Fruit fly (Drosophila melanogaster): ENCODE data around the gene Fdx1.

DNA sequence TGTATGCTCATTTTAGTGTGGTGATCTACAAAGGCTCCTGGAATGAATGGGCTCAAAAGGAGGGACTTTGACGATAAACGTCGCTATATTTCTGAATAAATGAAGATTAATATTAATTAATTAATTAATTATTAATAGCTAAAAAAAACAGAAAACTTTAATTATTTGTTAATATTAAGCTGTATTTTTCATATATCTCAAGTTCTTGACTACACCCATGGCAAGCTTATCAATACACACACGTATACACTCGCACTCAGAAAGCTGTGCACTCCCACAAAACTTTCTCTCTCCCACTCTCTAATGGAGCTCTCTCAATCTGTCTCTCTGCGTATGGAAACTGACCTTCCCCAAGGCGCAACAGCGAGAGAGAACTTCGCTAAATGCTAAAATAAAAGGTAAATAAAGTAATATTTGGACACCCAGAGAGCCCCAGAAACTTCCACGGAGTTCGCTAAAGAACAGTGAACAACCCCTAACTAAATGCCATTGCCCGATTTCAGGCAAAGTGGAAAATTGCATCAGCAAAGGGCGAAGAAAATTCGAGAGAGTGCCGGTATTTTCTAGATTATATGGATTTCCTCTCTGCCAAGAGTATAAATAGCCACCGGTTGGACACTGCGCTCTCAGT lies 2.5 kb upstream of the Fdx1 start:
- TF ChIP-seq CG8478 (optimal IDR thresholded peaks at IDR 0.05) (no peak), pan (optimal IDR thresholded peaks at IDR 0.05) (no peak), EcR (GFP tag; optimal IDR thresholded peaks at IDR 0.05) (peak; percentile 26 to 68)

All from whole organism.